Worm (Caenorhabditis elegans) whole organism, mixed stage, embryonic: Measurements from ENCODE around the gene crn-4.

Source experiments
- M03D4.4 ChIP-seq: sonication (generic microtip); optimal IDR thresholded peaks from 2 replicates; lab custom pipeline; 2017; ENCODE audit warnings: mild to moderate bottlenecking, missing genetic modification characterization, missing compliant biosample characterization
- bed-3 ChIP-seq: fragments of 200-800 bp; sonication (Bioruptor generic); optimal IDR thresholded peaks from 3 replicates; lab custom pipeline; 2018; ENCODE audit warnings: mild to moderate bottlenecking, missing genetic modification characterization, moderate library complexity, missing compliant biosample characterization
- blmp-1 ChIP-seq: fragments of 150-350 bp; optimal IDR thresholded peaks from 2 replicates; lab custom pipeline; 2014; ENCODE audit warnings: missing biosample characterization, missing genetic modification characterization
- ceh-39 ChIP-seq: fragments of 150-350 bp; optimal IDR thresholded peaks from 2 replicates; lab custom pipeline; 2014; ENCODE audit warnings: missing biosample characterization, missing genetic modification characterization
- ceh-43 ChIP-seq: fragments of 200-800 bp; sonication (Bioruptor generic); optimal IDR thresholded peaks from 2 replicates; lab custom pipeline; 2018; ENCODE audit warnings: mild to moderate bottlenecking, missing genetic modification characterization, moderate library complexity, missing compliant biosample characterization
- ceh-83 ChIP-seq: fragments of 200-800 bp; sonication (Bioruptor generic); optimal IDR thresholded peaks from 2 replicates; lab custom pipeline; 2018; ENCODE audit warnings: mild to moderate bottlenecking, missing genetic modification characterization, missing compliant biosample characterization
- ces-1 ChIP-seq: fragments of 150-350 bp; optimal IDR thresholded peaks from 2 replicates; lab custom pipeline; 2014; ENCODE audit warnings: missing biosample characterization, missing genetic modification reagents, missing genetic modification characterization
- cnd-1 ChIP-seq: fragments of 200-800 bp; sonication (Bioruptor generic); optimal IDR thresholded peaks from 2 replicates; lab custom pipeline; 2018; ENCODE audit warnings: mild to moderate bottlenecking, missing genetic modification characterization, missing compliant biosample characterization
- drap-1 ChIP-seq: fragments of 200-800 bp; sonication (Bioruptor generic); optimal IDR thresholded peaks from 3 replicates; lab custom pipeline; 2018; ENCODE audit warnings: mild to moderate bottlenecking, missing genetic modification characterization, missing compliant biosample characterization
- elt-1 ChIP-seq: sonication (generic microtip); optimal IDR thresholded peaks from 2 replicates; lab custom pipeline; 2017; ENCODE audit warnings: missing genetic modification characterization, mild to moderate bottlenecking, missing compliant biosample characterization, antibody characterized with exemption, moderate library complexity, borderline replicate concordance; ENCODE audit not compliant: insufficient read depth
- flh-1 ChIP-seq: fragments of 200-800 bp; sonication (Bioruptor generic); optimal IDR thresholded peaks from 2 replicates; lab custom pipeline; 2018; ENCODE audit warnings: mild to moderate bottlenecking, missing genetic modification characterization, moderate library complexity, missing compliant biosample characterization
- ham-2 ChIP-seq: fragments of 200-800 bp; sonication (Bioruptor generic); optimal IDR thresholded peaks from 2 replicates; lab custom pipeline; 2018; ENCODE audit warnings: mild to moderate bottlenecking, missing genetic modification characterization, missing compliant biosample characterization
- hlh-1 ChIP-seq: fragments of 150-350 bp; optimal IDR thresholded peaks from 2 replicates; lab custom pipeline; 2014; ENCODE audit warnings: missing biosample characterization, missing genetic modification reagents, missing genetic modification characterization
- lin-13 ChIP-seq: fragments of 150-350 bp; optimal IDR thresholded peaks from 2 replicates; lab custom pipeline; 2014; ENCODE audit warnings: missing biosample characterization, missing genetic modification characterization
- lin-32 ChIP-seq: fragments of 200-800 bp; sonication (Bioruptor generic); optimal IDR thresholded peaks from 2 replicates; lab custom pipeline; 2018; ENCODE audit warnings: mild to moderate bottlenecking, missing genetic modification characterization, missing compliant biosample characterization
- lsy-2 ChIP-seq: fragments of 150-350 bp; optimal IDR thresholded peaks from 2 replicates; lab custom pipeline; 2014; ENCODE audit warnings: missing biosample characterization, missing genetic modification characterization
- mep-1 ChIP-seq: fragments of 150-350 bp; optimal IDR thresholded peaks from 2 replicates; lab custom pipeline; 2017; ENCODE audit warnings: missing biosample characterization, missing genetic modification reagents, missing genetic modification characterization, inconsistent platforms
- mls-2 ChIP-seq: sonication (generic microtip); optimal IDR thresholded peaks from 2 replicates; lab custom pipeline; 2016; ENCODE audit warnings: mild to moderate bottlenecking, missing genetic modification characterization, moderate library complexity, missing compliant biosample characterization
- nhr-12 ChIP-seq: fragments of 150-350 bp; optimal IDR thresholded peaks from 2 replicates; lab custom pipeline; 2014; ENCODE audit warnings: missing biosample characterization, missing genetic modification characterization
- nhr-2 ChIP-seq: fragments of 150-350 bp; optimal IDR thresholded peaks from 2 replicates; lab custom pipeline; 2014; ENCODE audit warnings: missing biosample characterization, missing genetic modification characterization
- nhr-237 ChIP-seq: fragments of 150-350 bp; optimal IDR thresholded peaks from 2 replicates; lab custom pipeline; 2014; ENCODE audit warnings: missing biosample characterization, missing genetic modification characterization
- nhr-76 ChIP-seq: sonication (generic microtip); optimal IDR thresholded peaks from 2 replicates; lab custom pipeline; 2017; ENCODE audit warnings: missing biosample characterization, missing genetic modification characterization
- pha-4 ChIP-seq: fragments of 150-350 bp; optimal IDR thresholded peaks from 2 replicates; lab custom pipeline; 2018; ENCODE audit warnings: missing biosample characterization, missing genetic modification reagents, missing genetic modification characterization
- snpc-4 ChIP-seq: fragments of 150-350 bp; optimal IDR thresholded peaks from 2 replicates; lab custom pipeline; 2014; ENCODE audit warnings: missing biosample characterization, missing genetic modification characterization
- sptf-1 ChIP-seq: sonication (generic microtip); optimal IDR thresholded peaks from 2 replicates; lab custom pipeline; 2017; ENCODE audit warnings: mild to moderate bottlenecking, missing genetic modification characterization, moderate library complexity, missing compliant biosample characterization
- tbx-8 ChIP-seq: fragments of 200-800 bp; sonication (Bioruptor generic); optimal IDR thresholded peaks from 2 replicates; lab custom pipeline; 2018; ENCODE audit warnings: mild to moderate bottlenecking, missing genetic modification characterization, moderate library complexity, missing compliant biosample characterization
- unc-120 ChIP-seq: sonication (generic microtip); optimal IDR thresholded peaks from 2 replicates; lab custom pipeline; 2017; ENCODE audit warnings: missing genetic modification characterization, missing compliant biosample characterization; ENCODE audit not compliant: poor library complexity, severe bottlenecking
- unc-39 ChIP-seq: fragments of 150-350 bp; optimal IDR thresholded peaks from 2 replicates; lab custom pipeline; 2014; ENCODE audit warnings: missing biosample characterization, missing genetic modification characterization
- unc-62 ChIP-seq: fragments of 150-350 bp; optimal IDR thresholded peaks from 2 replicates; lab custom pipeline; 2014; ENCODE audit warnings: missing biosample characterization, missing genetic modification reagents, missing genetic modification characterization
- zip-8 ChIP-seq: fragments of 150-350 bp; optimal IDR thresholded peaks from 2 replicates; lab custom pipeline; 2014; ENCODE audit warnings: missing biosample characterization, missing genetic modification characterization
- ztf-11 ChIP-seq: fragments of 150-350 bp; optimal IDR thresholded peaks from 2 replicates; lab custom pipeline; 2014; ENCODE audit warnings: missing biosample characterization, missing genetic modification characterization

Gene crn-4

ce11 chrX:2258001-2258400 is at the start of gene crn-4:
Gene crn-4, minus strand, starts transcription at chrX:2258101.
- TF ChIP-seq nhr-12 (tag; lab: Kevin White, UChicago): no peak
- TF ChIP-seq mls-2 (tag; lab: Kevin White, UChicago): no peak
- no peak for TF ChIP-seq M03D4.4
- TF ChIP-seq nhr-237 (tag; lab: Kevin White, UChicago): no peak
- TF ChIP-seq ceh-83: no peak
- no peak for TF ChIP-seq ces-1 (GFP tag; lab: Kevin White, UChicago)

DNA sequence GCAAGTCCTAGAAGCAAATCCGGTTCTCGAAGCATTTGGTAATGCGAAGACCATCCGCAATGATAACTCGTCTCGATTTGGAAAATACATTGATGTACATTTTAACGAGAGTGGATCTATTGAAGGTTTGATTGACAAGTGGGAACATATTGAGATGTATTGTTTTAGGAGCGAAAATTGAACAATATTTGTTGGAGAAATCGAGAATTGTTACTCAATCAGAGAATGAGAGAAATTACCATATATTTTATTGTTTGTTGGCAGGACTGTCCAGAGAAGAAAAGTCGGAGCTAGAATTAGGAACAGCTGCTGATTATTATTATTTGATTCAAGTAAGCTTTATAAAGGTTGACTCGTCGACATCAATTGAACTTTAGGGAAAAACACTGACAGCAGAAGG is 46.6 kb upstream of the crn-4 start:
- TF ChIP-seq unc-39 (tag; lab: Kevin White, UChicago) (no peak), hlh-1 (tag; lab: Kevin White, UChicago) (no peak), drap-1 (no peak), unc-62 (GFP tag; lab: Kevin White, UChicago) (no peak), bed-3 (GFP tag; lab: Kevin White, UChicago) (no peak), mep-1 (tag; lab: Kevin White, UChicago) (no peak), elt-1 (tag; lab: Kevin White, UChicago) (no peak), pha-4 (no peak), lin-13 (no peak), sptf-1 (tag; lab: Kevin White, UChicago) (no peak)

DNA sequence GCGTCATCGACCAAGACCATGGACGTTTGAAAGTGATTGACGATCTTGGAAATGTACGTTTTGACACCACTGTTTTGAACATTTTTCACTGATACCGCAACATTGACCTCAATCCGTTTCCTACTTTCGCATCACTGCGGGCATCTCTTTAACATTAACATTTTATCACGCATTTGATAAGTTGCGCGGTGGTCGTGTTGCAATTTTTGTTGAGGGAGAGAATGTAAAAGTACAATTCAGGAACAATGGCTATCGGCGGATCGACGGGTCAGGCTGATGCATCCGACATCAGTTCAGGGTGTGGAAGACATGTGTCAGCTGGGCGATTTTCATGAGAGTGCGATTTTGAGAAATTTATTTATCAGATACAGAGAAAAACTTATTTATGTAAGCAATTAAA is 45.4 kb upstream of the crn-4 start:
- TF ChIP-seq ham-2 (GFP tag; lab: Kevin White, UChicago) (no peak), sptf-1 (tag; lab: Kevin White, UChicago) (no peak), zip-8 (tag; lab: Kevin White, UChicago) (no peak), cnd-1 (tag; lab: Kevin White, UChicago) (no peak), ceh-83 (no peak), blmp-1 (no peak), hlh-1 (tag; lab: Kevin White, UChicago) (no peak), nhr-12 (tag; lab: Kevin White, UChicago) (no peak), bed-3 (GFP tag; lab: Kevin White, UChicago) (no peak), lin-13 (no peak), ztf-11 (tag; lab: Kevin White, UChicago) (no peak), lin-32 (no peak)
- TF ChIP-seq, all 35 proteins: peak for 0

ce11 chrX:2302782-2303181 is 44.9 kb upstream of the crn-4 start, which contains the start of gene hum-6:
Gene hum-6, plus strand, starts transcription at chrX:2303082.
- TF ChIP-seq nhr-76 (tag; lab: Kevin White, UChicago) (no peak), flh-1 (GFP tag; lab: Kevin White, UChicago) (no peak), nhr-2 (tag; lab: Kevin White, UChicago) (no peak), unc-120 (tag; lab: Kevin White, UChicago) (no peak), unc-39 (tag; lab: Kevin White, UChicago) (no peak), lin-32 (no peak), mep-1 (tag; lab: Kevin White, UChicago) (no peak), mls-2 (tag; lab: Kevin White, UChicago) (no peak)

- TF ChIP-seq ceh-39 (tag; lab: Kevin White, UChicago) (no peak), cnd-1 (tag; lab: Kevin White, UChicago) (no peak), lsy-2 (no peak), nhr-76 (tag; lab: Kevin White, UChicago) (no peak), ces-1 (GFP tag; lab: Kevin White, UChicago) (no peak), unc-120 (tag; lab: Kevin White, UChicago) (no peak), ceh-43 (GFP tag; lab: Kevin White, UChicago) (no peak), lin-13 (no peak), ztf-11 (tag; lab: Kevin White, UChicago) (no peak), tbx-8 (GFP tag; lab: Kevin White, UChicago) (no peak), nhr-2 (tag; lab: Kevin White, UChicago) (no peak), mls-2 (tag; lab: Kevin White, UChicago) (no peak), pha-4 (no peak), flh-1 (GFP tag; lab: Kevin White, UChicago) (no peak), drap-1 (no peak), snpc-4 (tag; lab: Kevin White, UChicago) (no peak), lin-32 (no peak), ham-2 (GFP tag; lab: Kevin White, UChicago) (no peak), hlh-1 (tag; lab: Kevin White, UChicago) (no peak)
Measured at ce11 chrX:2301821-2302220, 43.9 kb upstream of the crn-4 start.
